Worm (Caenorhabditis elegans) whole organism, L4/young adult: Measurements from ENCODE around the gene F46G10.1.
A peak's percentile ranks its signal among the peaks of the same experiment; 100 is the strongest.

Experiments used
- W03F9.2 ChIP-seq: fragments of 150-350 bp; optimal IDR thresholded peaks from 2 replicates; lab custom pipeline; 2014; ENCODE audit warnings: missing biosample characterization, missing genetic modification characterization
- dao-5 ChIP-seq: sonication (generic microtip); optimal IDR thresholded peaks from 2 replicates; lab custom pipeline; 2016; ENCODE audit warnings: missing genotype, missing genetic modification characterization, moderate library complexity, missing compliant biosample characterization
- him-1 ChIP-seq: sonication (generic microtip); optimal IDR thresholded peaks from 2 replicates; lab custom pipeline; 2016; ENCODE audit warnings: missing genotype, missing genetic modification reagents, missing genetic modification characterization, missing compliant biosample characterization

F46G10.1 gene

ce11 chrX:13348417-13348816 is 36.9 kb upstream of the F46G10.1 start:
- TF ChIP-seq him-1 (no peak), dao-5 (tag; lab: Kevin White, UChicago) (no peak), W03F9.2 (peak; percentile 48)

- TF ChIP-seq dao-5 (tag; lab: Kevin White, UChicago) (no peak), W03F9.2 (no peak), him-1 (no peak)
Measured at ce11 chrX:13347251-13347650, 35.7 kb upstream of the F46G10.1 start.

DNA sequence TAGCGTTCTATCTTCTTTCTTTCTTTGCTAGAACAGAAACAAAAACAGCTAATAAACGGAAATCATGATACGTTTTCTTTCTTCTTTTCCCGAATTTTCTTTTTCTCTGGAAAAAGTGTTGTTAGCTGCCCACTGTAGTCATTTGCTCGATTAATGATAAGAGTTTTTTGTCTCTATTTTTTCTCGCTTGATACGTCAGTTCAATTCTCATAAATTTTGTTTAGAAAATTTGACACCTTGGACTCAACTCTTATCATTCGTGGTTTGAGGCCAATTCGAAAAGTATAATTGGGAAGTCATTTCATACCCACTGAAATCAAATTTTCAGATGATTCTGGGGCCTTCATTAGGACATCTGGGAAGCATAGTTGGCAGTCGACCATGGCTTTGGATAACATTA is 30.3 kb upstream of the F46G10.1 start:
- no peak for TF ChIP-seq W03F9.2
- no peak for TF ChIP-seq him-1
- no peak for TF ChIP-seq dao-5 (tag; lab: Kevin White, UChicago)

ce11 chrX:13340970-13341369 is 29.4 kb upstream of the F46G10.1 start:
- TF ChIP-seq W03F9.2 (no peak), him-1 (no peak), dao-5 (tag; lab: Kevin White, UChicago) (no peak)

- no peak for TF ChIP-seq W03F9.2
- TF ChIP-seq dao-5 (tag; lab: Kevin White, UChicago), result no peak
- no peak for TF ChIP-seq him-1
Measured at ce11 chrX:13339029-13339626, 27.6 kb upstream of the F46G10.1 start.

DNA sequence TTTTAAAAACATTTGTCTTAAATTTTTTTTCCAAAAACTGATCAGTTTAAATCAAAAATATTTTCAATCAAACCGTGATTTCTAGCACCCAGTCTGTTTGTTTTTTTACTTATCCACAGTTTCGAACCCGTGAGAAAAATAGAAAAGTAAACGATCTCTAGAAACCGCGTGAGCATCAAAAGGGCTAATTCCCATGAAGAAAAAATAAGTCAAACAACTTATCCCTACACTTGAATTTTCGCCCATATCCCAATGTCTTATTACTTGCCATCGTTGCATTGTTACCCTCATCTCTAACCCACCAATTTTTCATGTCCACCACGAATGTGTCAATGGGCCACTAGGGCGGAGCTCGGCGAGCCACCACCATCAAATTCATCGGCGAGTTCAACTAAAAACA is 26.2 kb upstream of the F46G10.1 start, which contains the start of gene ptr-24:
Gene ptr-24 (plus strand): TSS at position 301 of the 400 bp plus-strand sequence.
- no peak for TF ChIP-seq him-1
- TF ChIP-seq dao-5 (tag; lab: Kevin White, UChicago), result no peak
- TF ChIP-seq W03F9.2, result no peak

DNA sequence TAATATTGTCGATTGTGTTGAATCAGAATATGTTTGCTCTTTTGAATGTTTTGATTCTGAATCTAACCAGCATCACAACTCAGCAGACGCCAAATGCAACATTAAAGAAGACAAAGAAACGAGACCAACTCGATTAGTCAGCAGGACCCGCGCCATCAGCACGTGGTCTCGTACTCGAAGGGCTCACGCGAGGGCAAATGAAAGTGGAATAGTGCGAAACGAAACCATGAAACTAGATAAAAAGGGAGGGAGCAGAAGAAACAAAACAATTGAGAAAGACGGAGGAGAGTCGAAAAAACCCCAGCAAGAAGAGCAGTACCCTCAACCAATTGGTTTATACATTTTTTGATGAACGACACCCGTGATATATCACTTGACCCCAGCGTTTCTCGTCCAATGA is 25.4 kb upstream of the F46G10.1 start:
- TF ChIP-seq dao-5 (tag; lab: Kevin White, UChicago), result no peak
- no peak for TF ChIP-seq W03F9.2
- no peak for TF ChIP-seq him-1

DNA sequence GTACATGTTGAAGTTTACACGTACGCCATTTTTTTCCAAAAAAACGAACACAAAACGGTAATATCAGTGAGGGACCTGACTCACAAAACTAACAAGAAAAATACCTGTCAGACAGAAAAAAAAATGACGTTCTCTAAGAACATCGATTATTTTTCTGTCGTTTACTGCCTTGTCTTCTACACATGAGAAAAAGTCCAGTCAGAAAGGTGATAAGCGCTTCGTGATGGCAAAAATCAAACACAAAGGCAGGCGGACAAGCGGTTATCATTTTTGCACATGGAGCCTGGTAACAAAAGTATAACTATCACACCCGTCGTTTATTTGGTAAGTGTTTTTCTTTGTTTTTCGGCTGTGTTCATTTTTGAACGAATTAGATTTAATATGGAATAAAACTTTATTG is 22.3 kb upstream of the F46G10.1 start, which contains the start of gene F46G10.4:
Gene F46G10.4 (plus strand): TSS at position 212 of the 400 bp plus-strand sequence.
- no peak for TF ChIP-seq dao-5 (tag; lab: Kevin White, UChicago)
- peak; percentile 13 for TF ChIP-seq W03F9.2

- TF ChIP-seq him-1 (no peak), W03F9.2 (no peak), dao-5 (tag; lab: Kevin White, UChicago) (no peak)
Measured at ce11 chrX:13331386-13331785, 19.8 kb upstream of the F46G10.1 start, which contains the start of gene sir-2.3. TSS of gene sir-2.3 (plus strand) at chrX:13331686.

ce11 chrX:13328868-13329267 is 17.3 kb upstream of the F46G10.1 start:
- peak; percentile 63 for TF ChIP-seq W03F9.2
- TF ChIP-seq him-1, result no peak
- TF ChIP-seq dao-5 (tag; lab: Kevin White, UChicago), result no peak

ce11 chrX:13328034-13328433 is 16.5 kb upstream of the F46G10.1 start, which contains the start of gene sir-2.2:
TSS of gene sir-2.2 (plus strand) at chrX:13328067.
- TF ChIP-seq dao-5 (tag; lab: Kevin White, UChicago), result no peak
- no peak for TF ChIP-seq him-1

DNA sequence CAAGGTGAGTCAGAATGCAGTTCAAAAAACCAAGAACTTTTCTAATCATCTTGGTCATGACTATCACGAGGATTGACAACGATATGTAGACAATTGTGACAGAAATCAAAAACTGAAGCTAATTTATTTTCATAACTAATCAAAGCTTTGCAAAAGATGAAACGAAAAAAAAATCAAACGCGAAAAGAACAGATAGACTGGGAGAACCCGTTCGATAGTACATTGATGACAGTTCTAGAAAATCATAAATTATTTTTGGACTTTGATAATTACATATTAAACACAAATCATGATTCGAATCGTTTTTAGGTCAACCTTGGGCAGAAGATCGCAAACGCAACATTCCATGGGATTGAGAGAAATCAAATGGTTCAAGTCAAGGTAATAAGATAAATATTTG is 13.5 kb upstream of the F46G10.1 start:
- TF ChIP-seq W03F9.2, result no peak
- TF ChIP-seq him-1, result no peak
- TF ChIP-seq dao-5 (tag; lab: Kevin White, UChicago), result no peak

DNA sequence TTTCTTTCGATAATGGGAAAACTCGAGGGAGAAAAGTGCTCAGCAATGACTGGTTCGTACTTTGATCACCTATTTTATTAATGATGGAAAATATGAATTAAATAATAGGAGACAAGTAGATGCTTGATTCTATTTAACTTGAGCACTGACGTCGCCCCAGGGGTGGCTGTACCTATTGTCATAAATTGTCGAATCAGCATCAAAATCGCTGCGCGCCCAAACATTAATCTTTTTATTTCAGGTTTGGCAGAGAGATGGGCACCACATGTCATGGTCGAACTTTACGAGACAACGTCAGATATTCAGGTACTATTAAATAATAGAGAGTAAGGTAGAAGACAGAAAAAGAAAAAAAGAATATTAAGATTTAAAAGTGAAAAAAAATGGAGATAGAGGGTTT is 12.8 kb upstream of the F46G10.1 start:
- TF ChIP-seq him-1, result no peak
- TF ChIP-seq dao-5 (tag; lab: Kevin White, UChicago), result no peak
- TF ChIP-seq W03F9.2, result no peak

ce11 chrX:13323697-13324096 is 12.1 kb upstream of the F46G10.1 start:
- TF ChIP-seq him-1 (no peak), dao-5 (tag; lab: Kevin White, UChicago) (no peak), W03F9.2 (no peak)

DNA sequence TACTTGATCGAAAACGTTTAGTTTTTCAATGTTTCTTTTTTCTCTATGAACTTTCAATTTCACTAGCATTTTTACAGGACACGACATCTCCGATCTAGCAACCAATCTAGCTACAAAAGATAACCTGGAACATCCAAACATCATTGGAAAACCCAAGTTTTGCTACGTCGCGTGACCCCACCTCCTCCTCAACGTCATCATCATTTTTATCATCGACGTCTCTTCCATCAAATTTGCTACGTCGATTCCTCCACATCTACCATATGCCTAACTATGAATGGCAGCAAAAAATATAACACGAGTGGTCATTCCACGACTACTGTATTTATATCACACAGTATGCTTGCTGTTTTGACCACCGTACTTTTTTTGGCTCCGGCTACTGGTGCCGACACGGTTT is 11.3 kb upstream of the F46G10.1 start, which contains the start of gene F46G10.2:
Gene F46G10.2 (plus strand): TSS at position 78 of the 400 bp plus-strand sequence.
- TF ChIP-seq him-1 (no peak), dao-5 (tag; lab: Kevin White, UChicago) (no peak), W03F9.2 (no peak)

- TF ChIP-seq him-1 (no peak), dao-5 (tag; lab: Kevin White, UChicago) (no peak), W03F9.2 (no peak)
Measured at ce11 chrX:13320575-13320974, 9.0 kb upstream of the F46G10.1 start.
